Worm (Caenorhabditis elegans) whole organism, L2 larva: Measurements from ENCODE around the gene dsl-7.
A peak's percentile ranks its signal among the peaks of the same experiment; 100 is the strongest.

ENCODE experiments used
- R02D3.7 ChIP-seq: fragments of 150-350 bp; optimal IDR thresholded peaks from 2 replicates; lab custom pipeline; 2014; ENCODE audit warnings: missing biosample characterization, missing genetic modification characterization
- ceh-82 ChIP-seq: fragments of 150-350 bp; optimal IDR thresholded peaks from 2 replicates; lab custom pipeline; 2014; ENCODE audit warnings: missing biosample characterization, missing genetic modification characterization
- dmd-4 ChIP-seq: sonication (generic microtip); optimal IDR thresholded peaks from 2 replicates; lab custom pipeline; 2017; ENCODE audit warnings: missing biosample characterization, missing genetic modification characterization
- elt-3 ChIP-seq: sonication (generic microtip); optimal IDR thresholded peaks from 2 replicates; lab custom pipeline; 2017; ENCODE audit warnings: missing biosample characterization, missing genetic modification characterization
- lin-39 ChIP-seq: fragments of 150-350 bp; optimal IDR thresholded peaks from 2 replicates; lab custom pipeline; 2014; ENCODE audit warnings: missing biosample characterization, missing genetic modification reagents, missing genetic modification characterization
- nhr-23 ChIP-seq: fragments of 150-350 bp; optimal IDR thresholded peaks from 2 replicates; lab custom pipeline; 2014; ENCODE audit warnings: missing biosample characterization, missing genetic modification reagents, missing genetic modification characterization
- nhr-237 ChIP-seq: fragments of 150-350 bp; optimal IDR thresholded peaks from 2 replicates; lab custom pipeline; 2014; ENCODE audit warnings: missing biosample characterization, missing genetic modification characterization
- sma-9 ChIP-seq, 2 experiments: fragments of 150-350 bp in 1 of 2; sonication (generic microtip) in 1 of 2; optimal IDR thresholded peaks; 2 replicates each; lab custom pipeline; 2014 to 2016; ENCODE audit warnings: missing genetic modification characterization in 2 of 2, mild to moderate bottlenecking in 1 of 2, missing biosample characterization in 1 of 2, missing compliant biosample characterization in 1 of 2, missing genetic modification reagents in 1 of 2, moderate library complexity in 1 of 2
- unc-62 ChIP-seq: fragments of 150-350 bp; optimal IDR thresholded peaks from 2 replicates; lab custom pipeline; 2014; ENCODE audit warnings: missing biosample characterization, missing genetic modification reagents, missing genetic modification characterization
- zag-1 ChIP-seq: fragments of 150-350 bp; optimal IDR thresholded peaks from 2 replicates; lab custom pipeline; 2014; ENCODE audit warnings: missing biosample characterization, missing genetic modification characterization
- ztf-1 ChIP-seq: fragments of 200-800 bp; sonication (Bioruptor generic); conservative IDR thresholded peaks from 2 replicates; pipeline ENCODE4 v1.3.6; 2022; ENCODE audit warnings: missing genetic modification characterization, missing compliant biosample characterization
- ztf-11 ChIP-seq: sonication (generic microtip); optimal IDR thresholded peaks from 2 replicates; lab custom pipeline; 2017; ENCODE audit warnings: missing biosample characterization, missing genetic modification characterization

DNA sequence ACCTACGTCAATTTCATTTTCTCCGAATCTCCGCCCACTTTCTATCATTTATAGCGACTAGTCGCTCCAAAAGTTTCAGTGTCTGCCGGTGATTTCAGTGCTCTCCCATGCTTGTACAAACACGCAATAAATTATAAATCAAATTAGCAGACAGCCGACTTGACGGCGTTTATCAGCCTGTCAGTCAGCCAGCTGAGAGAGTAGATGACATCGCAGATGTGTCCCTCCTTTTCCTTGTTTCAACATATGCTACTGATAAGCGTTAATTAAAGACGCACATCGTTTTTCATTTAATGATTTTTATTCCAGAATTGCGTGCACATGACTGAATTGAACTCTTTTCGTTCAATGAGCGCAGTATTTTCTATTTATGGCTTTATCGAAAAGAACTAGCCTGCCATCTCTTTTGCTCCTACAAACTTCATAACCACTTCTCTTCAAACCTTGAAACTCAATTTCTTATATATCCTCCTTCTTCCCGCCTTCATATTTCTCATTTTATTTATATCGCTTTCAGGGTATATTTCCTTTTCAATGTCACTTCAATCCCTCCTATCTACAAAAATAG is 50.3 kb downstream of the dsl-7 start, which contains the start of gene lap-2:
- TF ChIP-seq nhr-237 (tag; lab: Kevin White, UChicago) (no peak), unc-62 (no peak), zag-1 (tag; lab: Kevin White, UChicago) (no peak), ztf-11 (tag; lab: Kevin White, UChicago) (no peak), elt-3 (tag; lab: Kevin White, UChicago) (no peak), nhr-23 (tag; lab: Kevin White, UChicago) (no peak), dmd-4 (tag; lab: Kevin White, UChicago) (no peak), ceh-82 (tag; lab: Kevin White, UChicago) (no peak), ztf-1 (GFP tag; lab: Robert Waterston, UW) (no peak), sma-9 (GFP tag; optimal IDR thresholded peaks at IDR 0.05; lab: Kevin White, UChicago) (peak; percentile 88), sma-9 (tag; optimal IDR thresholded peaks at IDR 0.05; lab: Kevin White, UChicago) (no peak), R02D3.7 (tag; lab: Kevin White, UChicago) (no peak), lin-39 (tag; lab: Kevin White, UChicago) (no peak)
